Fruit fly (Drosophila melanogaster) whole organism, wandering third instar larva: ENCODE measurements around the gene amx.
A peak's percentile ranks its signal among the peaks of the same experiment; 100 is the strongest.

ENCODE experiments used
- Abd-B ChIP-seq: fragments of >200 bp; optimal IDR thresholded peaks from 2 replicates; lab custom pipeline; 2017; ENCODE audit warnings: missing biosample characterization, missing genetic modification characterization
- CG32264 ChIP-seq: fragments of 200-800 bp; sonication (Bioruptor generic); optimal IDR thresholded peaks from 2 replicates; lab custom pipeline; 2016; ENCODE audit warnings: missing biosample characterization, missing genetic modification characterization
- CG9705 ChIP-seq: fragments of 200-800 bp; sonication (Bioruptor generic); optimal IDR thresholded peaks from 2 replicates; lab custom pipeline; 2018; ENCODE audit warnings: missing biosample characterization, mild to moderate bottlenecking, missing genetic modification characterization
- CrebA ChIP-seq: fragments of 200-800 bp; sonication (Bioruptor generic); optimal IDR thresholded peaks from 2 replicates; lab custom pipeline; 2016; ENCODE audit warnings: missing biosample characterization, mild to moderate bottlenecking, missing genetic modification characterization, borderline replicate concordance
- Dfd ChIP-seq: fragments of >200 bp; optimal IDR thresholded peaks from 2 replicates; lab custom pipeline; 2017; ENCODE audit warnings: missing biosample characterization, missing genetic modification characterization
- Dif ChIP-seq: fragments of 200-275, 200-300 bp; sonication (Bioruptor generic); optimal IDR thresholded peaks from 2 replicates; lab custom pipeline; 2018; ENCODE audit warnings: missing biosample characterization, missing genetic modification characterization; ENCODE audit not compliant: partially characterized antibody
- GATAd ChIP-seq: sonication (Bioruptor generic); optimal IDR thresholded peaks from 2 replicates; lab custom pipeline; 2016; ENCODE audit warnings: missing biosample characterization, missing genetic modification characterization
- HLH106 ChIP-seq: fragments of 200-800 bp; optimal IDR thresholded peaks from 3 replicates; lab custom pipeline; 2019; ENCODE audit warnings: missing biosample characterization, mild to moderate bottlenecking, missing genetic modification characterization, moderate library complexity
- Hnf4 ChIP-seq: fragments of 200-800 bp; sonication (Bioruptor generic); optimal IDR thresholded peaks from 2 replicates; lab custom pipeline; 2016; ENCODE audit warnings: missing biosample characterization, mild to moderate bottlenecking, missing genetic modification characterization
- Hr78 ChIP-seq: fragments of >200 bp; optimal IDR thresholded peaks from 2 replicates; lab custom pipeline; 2017; ENCODE audit warnings: missing biosample characterization, missing genetic modification characterization
- Hr83 ChIP-seq: fragments of 200-300 bp; sonication (Bioruptor generic); optimal IDR thresholded peaks from 2 replicates; lab custom pipeline; 2016; ENCODE audit warnings: missing biosample characterization, mild to moderate bottlenecking, missing genetic modification characterization, moderate library complexity; ENCODE audit not compliant: poor library complexity, severe bottlenecking
- Jra ChIP-seq: sonication (Bioruptor generic); optimal IDR thresholded peaks from 2 replicates; lab custom pipeline; 2016; ENCODE audit warnings: missing biosample characterization, missing genetic modification characterization
- Mio ChIP-seq: sonication (Bioruptor generic); optimal IDR thresholded peaks from 2 replicates; lab custom pipeline; 2016; ENCODE audit warnings: missing biosample characterization, missing genetic modification characterization
- Myc ChIP-seq: fragments of >200 bp; optimal IDR thresholded peaks from 2 replicates; lab custom pipeline; 2017
- N ChIP-seq: fragments of >200 bp; optimal IDR thresholded peaks from 2 replicates; lab custom pipeline; 2018; ENCODE audit warnings: missing biosample characterization, missing external identifiers, missing genetic modification characterization
- OdsH ChIP-seq: fragments of 200-800 bp; sonication (Bioruptor generic); optimal IDR thresholded peaks from 2 replicates; lab custom pipeline; 2016; ENCODE audit warnings: missing biosample characterization, mild to moderate bottlenecking, missing genetic modification characterization
- Rel ChIP-seq, 2 experiments: fragments of 200-800 bp; sonication (Bioruptor generic) in 1 of 2; optimal IDR thresholded peaks; 2 replicates in 1 of 2; 3 replicates in 1 of 2; lab custom pipeline; 2016 to 2019; ENCODE audit warnings: mild to moderate bottlenecking in 2 of 2, missing biosample characterization in 2 of 2, missing genetic modification characterization in 2 of 2, moderate library complexity in 1 of 2
- Sp1 ChIP-seq: fragments of 200-800 bp; sonication (Bioruptor generic); optimal IDR thresholded peaks from 3 replicates; lab custom pipeline; 2019; ENCODE audit warnings: missing biosample characterization, mild to moderate bottlenecking, missing genetic modification characterization, moderate library complexity
- Vsx2 ChIP-seq: fragments of 200-300, 225-300 bp; sonication (Bioruptor generic); optimal IDR thresholded peaks from 2 replicates; lab custom pipeline; 2018; ENCODE audit warnings: missing biosample characterization, missing genetic modification characterization; ENCODE audit not compliant: partially characterized antibody
- br ChIP-seq: fragments of 200-800 bp; sonication (Bioruptor generic); optimal IDR thresholded peaks from 2 replicates; lab custom pipeline; 2016; ENCODE audit warnings: missing biosample characterization, missing genetic modification characterization
- brk ChIP-seq: fragments of 200-800 bp; sonication (Bioruptor generic); optimal IDR thresholded peaks from 2 replicates; lab custom pipeline; 2016; ENCODE audit warnings: missing biosample characterization, mild to moderate bottlenecking, missing genetic modification characterization
- dl ChIP-seq, 2 experiments: fragments of 175-275, 200-275 bp in 1 of 2; fragments of 200-275 bp in 1 of 2; sonication (Bioruptor generic); optimal IDR thresholded peaks; lab custom pipeline; 2018; ENCODE audit warnings: mild to moderate bottlenecking in 2 of 2, missing biosample characterization in 2 of 2, missing genetic modification characterization in 2 of 2, moderate library complexity in 2 of 2; ENCODE audit not compliant: partially characterized antibody in 2 of 2, insufficient read depth in 1 of 2
- dmrt93B ChIP-seq: fragments of 200-800 bp; sonication (Bioruptor generic); optimal IDR thresholded peaks from 2 replicates; lab custom pipeline; 2018; ENCODE audit warnings: missing biosample characterization, mild to moderate bottlenecking, missing genetic modification characterization
- dsf ChIP-seq: sonication (Bioruptor generic); optimal IDR thresholded peaks from 2 replicates; lab custom pipeline; 2016; ENCODE audit warnings: missing biosample characterization, missing genetic modification characterization, borderline replicate concordance
- ey ChIP-seq: fragments of 200-800 bp; sonication (Bioruptor generic); optimal IDR thresholded peaks from 2 replicates; lab custom pipeline; 2016; ENCODE audit warnings: missing biosample characterization, missing genetic modification characterization
- foxo ChIP-seq, 2 experiments: fragments of 200-800 bp; sonication (Bioruptor generic); optimal IDR thresholded peaks; 2 replicates in 1 of 2; 3 replicates in 1 of 2; lab custom pipeline; 2016 to 2017; ENCODE audit warnings: missing biosample characterization in 2 of 2, missing genetic modification characterization in 2 of 2
- fru ChIP-seq: fragments of 200-800 bp; sonication (Bioruptor generic); optimal IDR thresholded peaks from 3 replicates; lab custom pipeline; 2016; ENCODE audit warnings: missing biosample characterization, mild to moderate bottlenecking, missing genetic modification characterization
- h ChIP-seq: fragments of 200-800 bp; sonication (Bioruptor generic); optimal IDR thresholded peaks from 3 replicates; lab custom pipeline; 2016; ENCODE audit warnings: missing biosample characterization, mild to moderate bottlenecking, missing genetic modification characterization
- jim ChIP-seq: fragments of 175-275, 200-325 bp; sonication (Bioruptor generic); optimal IDR thresholded peaks from 2 replicates; lab custom pipeline; 2016; ENCODE audit warnings: missing biosample characterization, mild to moderate bottlenecking, missing genetic modification characterization
- lola ChIP-seq: fragments of >200 bp; optimal IDR thresholded peaks from 2 replicates; lab custom pipeline; 2017; ENCODE audit warnings: missing biosample characterization, missing genetic modification characterization
- pan ChIP-seq: fragments of >200 bp; optimal IDR thresholded peaks from 2 replicates; lab custom pipeline; 2017
- psq ChIP-seq: fragments of 200-800 bp; sonication (Bioruptor generic); optimal IDR thresholded peaks from 3 replicates; lab custom pipeline; 2017; ENCODE audit warnings: missing biosample characterization, mild to moderate bottlenecking, missing genetic modification characterization, moderate library complexity
- rgr ChIP-seq: fragments of 200-800 bp; sonication (Bioruptor generic); optimal IDR thresholded peaks from 3 replicates; lab custom pipeline; 2016; ENCODE audit warnings: missing biosample characterization, mild to moderate bottlenecking, missing genetic modification characterization
- sage ChIP-seq: fragments of 200-800 bp; sonication (Bioruptor generic); optimal IDR thresholded peaks from 2 replicates; lab custom pipeline; 2016; ENCODE audit warnings: missing biosample characterization, mild to moderate bottlenecking, missing genetic modification characterization
- sv ChIP-seq: fragments of 200-800 bp; sonication (Bioruptor generic); optimal IDR thresholded peaks from 3 replicates; lab custom pipeline; 2016; ENCODE audit warnings: missing biosample characterization, missing genetic modification characterization
- tai ChIP-seq: sonication (Bioruptor generic); optimal IDR thresholded peaks from 2 replicates; lab custom pipeline; 2016; ENCODE audit warnings: missing biosample characterization, missing genetic modification characterization
- usp ChIP-seq: fragments of >200 bp; optimal IDR thresholded peaks from 2 replicates; lab custom pipeline; 2017; ENCODE audit warnings: missing biosample characterization, missing genetic modification characterization
- woc ChIP-seq: sonication (Bioruptor generic); optimal IDR thresholded peaks from 2 replicates; lab custom pipeline; 2016; ENCODE audit warnings: missing biosample characterization, mild to moderate bottlenecking, missing genetic modification characterization

Gene amx

DNA sequence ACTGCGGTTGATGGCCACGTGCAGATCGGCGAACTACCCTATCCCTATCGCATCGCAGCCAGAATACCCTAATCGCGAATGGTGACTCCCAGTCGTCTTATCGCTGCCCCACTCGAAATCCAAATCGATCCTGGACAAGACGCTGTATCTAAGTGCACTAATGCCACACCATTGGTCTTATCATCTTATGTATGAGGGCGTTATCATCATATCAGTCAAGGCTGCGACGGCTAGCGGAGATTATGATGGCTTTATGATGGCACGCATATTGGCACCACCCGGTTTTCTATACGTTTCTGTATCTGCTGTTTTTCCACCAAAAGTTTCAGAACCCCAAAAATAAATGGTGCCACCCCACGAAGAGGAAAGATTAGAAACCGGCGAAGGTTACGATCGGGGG, 46.9 kb downstream of the amx start:
- no peak for TF ChIP-seq Rel (GFP tag; optimal IDR thresholded peaks at IDR 0.05; lab: Kevin White, UChicago)
- TF ChIP-seq Rel (tag; optimal IDR thresholded peaks at IDR 0.05; lab: Kevin White, UChicago): peak; percentile 79
- TF ChIP-seq tai (GFP tag; lab: Kevin White, UChicago): no peak
- no peak for TF ChIP-seq pan (lab: Kevin White, UChicago)
- no peak for TF ChIP-seq Jra
- TF ChIP-seq GATAd: no peak

DNA sequence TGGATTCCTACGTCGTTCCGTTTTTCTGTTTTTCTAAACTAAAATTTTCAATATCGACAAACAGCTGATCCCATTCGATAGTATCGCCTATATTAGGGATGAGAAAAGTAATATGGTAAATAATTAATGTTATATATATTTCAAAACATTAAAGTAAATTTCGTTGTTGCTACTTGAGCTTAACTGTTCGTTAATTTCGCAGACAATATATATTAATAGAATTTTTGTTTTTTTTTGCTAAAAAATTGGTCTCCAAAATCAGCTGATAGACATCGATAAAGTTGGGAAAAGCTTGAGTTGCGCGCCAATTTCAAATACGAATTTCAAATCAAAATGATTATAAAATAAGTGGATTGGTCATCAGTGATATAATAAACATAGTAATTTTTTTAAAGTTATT, 50.8 kb downstream of the amx start, which contains the start of gene CG12118:
TSS of gene CG12118 (minus strand) at position 53 of the 400 bp plus-strand sequence.
- TF ChIP-seq rgr (GFP tag; lab: Kevin White, UChicago): peak; percentile 85
- TF ChIP-seq Hr83 (GFP tag; lab: Kevin White, UChicago): peak; percentile 55
- peak; percentile 81 for TF ChIP-seq Hnf4 (GFP tag; lab: Kevin White, UChicago)
- no peak for TF ChIP-seq Dif (GFP tag; lab: Kevin White, UChicago)
- TF ChIP-seq brk (GFP tag; lab: Kevin White, UChicago): no peak
- peak; percentile 59 for TF ChIP-seq ey (GFP tag; lab: Kevin White, UChicago)
- no peak for TF ChIP-seq dl (GFP tag; optimal IDR thresholded peaks at IDR 0.05; lab: Kevin White, UChicago; ENCODE audit: insufficient read depth in 1 of 2, partially characterized antibody in 2 of 2)
- TF ChIP-seq Vsx2 (GFP tag; lab: Kevin White, UChicago): no peak
- no peak for TF ChIP-seq Myc (lab: Kevin White, UChicago)
- peak; percentile 44 for TF ChIP-seq CG9705 (GFP tag; lab: Kevin White, UChicago)
- no peak for TF ChIP-seq pan (lab: Kevin White, UChicago)
- TF ChIP-seq usp (GFP tag; lab: Kevin White, UChicago): no peak
- peak; percentile 69 for TF ChIP-seq Sp1
- TF ChIP-seq br (GFP tag; lab: Kevin White, UChicago): peak; percentile 63
- no peak for TF ChIP-seq Abd-B
- TF ChIP-seq h (GFP tag; lab: Kevin White, UChicago): peak; percentile 80
- no peak for TF ChIP-seq Mio (GFP tag; lab: Kevin White, UChicago)
- TF ChIP-seq Dfd (GFP tag; lab: Kevin White, UChicago): no peak
- TF ChIP-seq jim (GFP tag; lab: Kevin White, UChicago): no peak
- TF ChIP-seq tai (GFP tag; lab: Kevin White, UChicago): no peak
- TF ChIP-seq woc (GFP tag; lab: Kevin White, UChicago): peak; percentile 61
- TF ChIP-seq fru: peak; percentile 77
- peak; percentile 74 for TF ChIP-seq HLH106 (tag; lab: Kevin White, UChicago)
- no peak for TF ChIP-seq Hr78 (GFP tag; lab: Kevin White, UChicago)
- TF ChIP-seq dmrt93B: peak; percentile 36
- peak; percentile 79 for TF ChIP-seq OdsH (GFP tag; lab: Kevin White, UChicago)
- TF ChIP-seq lola (GFP tag; lab: Kevin White, UChicago): no peak
- no peak for TF ChIP-seq CrebA (GFP tag; lab: Kevin White, UChicago)
- no peak for TF ChIP-seq Rel (GFP tag; optimal IDR thresholded peaks at IDR 0.05; lab: Kevin White, UChicago)
- peak; percentile 37 for TF ChIP-seq Rel (tag; optimal IDR thresholded peaks at IDR 0.05; lab: Kevin White, UChicago)
- peak; percentile 66 for TF ChIP-seq dsf (GFP tag; lab: Kevin White, UChicago)
- peak; percentile 73 for TF ChIP-seq psq (GFP tag; lab: Kevin White, UChicago)
- TF ChIP-seq Jra: peak; percentile 73
- TF ChIP-seq foxo (GFP tag; optimal IDR thresholded peaks at IDR 0.05; lab: Kevin White, UChicago): peak in 1 of 2 experiments; percentile 83
- no peak for TF ChIP-seq CG32264 (GFP tag; lab: Kevin White, UChicago)
- peak; percentile 81 for TF ChIP-seq sage (GFP tag; lab: Kevin White, UChicago)
- no peak for TF ChIP-seq N (GFP tag; lab: Kevin White, UChicago)
- peak; percentile 71 for TF ChIP-seq sv (GFP tag; lab: Kevin White, UChicago)
- TF ChIP-seq GATAd: no peak
